Worm (Caenorhabditis elegans) whole organism, L4 larva: Measurements from ENCODE around the gene msp-76.

ENCODE experiments used
- F10B5.3 ChIP-seq: sonication (generic microtip); optimal IDR thresholded peaks from 2 replicates; lab custom pipeline; 2016; ENCODE audit warnings: mild to moderate bottlenecking, missing genetic modification characterization, missing compliant biosample characterization
- F49E8.2 ChIP-seq: sonication (generic microtip); optimal IDR thresholded peaks from 2 replicates; lab custom pipeline; 2016; ENCODE audit warnings: missing compliant biosample characterization, mild to moderate bottlenecking, missing genetic modification characterization, borderline replicate concordance
- Y105C5A.15 ChIP-seq: fragments of 200-800 bp; sonication (Bioruptor generic); IDR thresholded peaks from 2 replicates; pipeline ENCODE4 v1.3.6; 2022; ENCODE audit warnings: missing genetic modification characterization, missing compliant biosample characterization
- aha-1 ChIP-seq: fragments of 150-350 bp; peaks from one replicate; lab custom pipeline; 2014; ENCODE audit warnings: missing biosample characterization, missing genetic modification characterization
- ctbp-1 ChIP-seq: fragments of 200-800 bp; sonication (Bioruptor generic); IDR thresholded peaks from 2 replicates; pipeline ENCODE4 v1.3.6; 2022; ENCODE audit warnings: missing genetic modification reagents, missing genetic modification characterization, missing compliant biosample characterization
- daf-16 ChIP-seq, 3 experiments: sonication (generic microtip); optimal IDR thresholded peaks; 2 replicates each; lab custom pipeline; 2016 to 2017; ENCODE audit warnings: missing genetic modification characterization in 3 of 3, missing genetic modification reagents in 3 of 3, mild to moderate bottlenecking in 2 of 3, missing compliant biosample characterization in 2 of 3, missing biosample characterization in 1 of 3, moderate library complexity in 1 of 3
- daf-19 ChIP-seq: fragments of 200-800 bp; sonication (Bioruptor generic); conservative IDR thresholded peaks from 2 replicates; pipeline ENCODE4 v1.3.6; 2022; ENCODE audit warnings: missing genetic modification characterization, missing compliant biosample characterization
- dmd-6 ChIP-seq: fragments of 200-800 bp; sonication (Bioruptor generic); IDR thresholded peaks from 2 replicates; pipeline ENCODE4 v1.3.6; 2022; ENCODE audit warnings: missing genetic modification reagents, missing genetic modification characterization, missing compliant biosample characterization
- dmd-8 ChIP-seq: fragments of 200-800 bp; sonication (Bioruptor generic); IDR thresholded peaks from 2 replicates; pipeline ENCODE4 v1.3.6; 2022; ENCODE audit warnings: missing genetic modification characterization, missing compliant biosample characterization
- dve-1 ChIP-seq: sonication (generic microtip); optimal IDR thresholded peaks from 2 replicates; lab custom pipeline; 2017; ENCODE audit warnings: antibody characterized with exemption, mild to moderate bottlenecking, missing genetic modification characterization, missing compliant biosample characterization; ENCODE audit not compliant: insufficient read depth
- fos-1 ChIP-seq: fragments of 150-350 bp; optimal IDR thresholded peaks from 2 replicates; lab custom pipeline; 2014; ENCODE audit warnings: missing biosample characterization, missing genetic modification characterization
- hlh-11 ChIP-seq: fragments of 200-800 bp; sonication (Bioruptor generic); optimal IDR thresholded peaks from 2 replicates; lab custom pipeline; 2018; ENCODE audit warnings: mild to moderate bottlenecking, missing genetic modification characterization, missing compliant biosample characterization
- hlh-30 ChIP-seq: sonication (generic microtip); optimal IDR thresholded peaks from 2 replicates; lab custom pipeline; 2017; ENCODE audit warnings: antibody characterized with exemption, mild to moderate bottlenecking, missing genetic modification characterization, missing compliant biosample characterization; ENCODE audit not compliant: insufficient read depth
- jun-1 ChIP-seq: fragments of 150-350 bp; optimal IDR thresholded peaks from 2 replicates; lab custom pipeline; 2014; ENCODE audit warnings: missing biosample characterization, missing genetic modification reagents, missing genetic modification characterization
- lin-38 ChIP-seq: fragments of 200-800 bp; sonication (Bioruptor generic); IDR thresholded peaks from 2 replicates; pipeline ENCODE4 v1.3.6; 2022; ENCODE audit warnings: missing genetic modification reagents, missing genetic modification characterization, missing compliant biosample characterization
- lin-39 ChIP-seq: fragments of 150-350 bp; optimal IDR thresholded peaks from 2 replicates; lab custom pipeline; 2014; ENCODE audit warnings: missing biosample characterization, missing genetic modification reagents, missing genetic modification characterization
- lsy-2 ChIP-seq, 2 experiments: fragments of 150-350 bp in 1 of 2; sonication (generic microtip) in 1 of 2; optimal IDR thresholded peaks; 2 replicates each; lab custom pipeline; 2014 to 2017; ENCODE audit warnings: missing biosample characterization in 2 of 2, missing genetic modification characterization in 2 of 2
- madf-9 ChIP-seq: fragments of 200-800 bp; sonication (Bioruptor generic); conservative IDR thresholded peaks from 2 replicates; pipeline ENCODE4 v1.3.6; 2022; ENCODE audit warnings: missing genetic modification reagents, missing genetic modification characterization, missing compliant biosample characterization
- mdl-1 ChIP-seq, 2 experiments: fragments of 150-350 bp in 1 of 2; sonication (generic microtip) in 1 of 2; optimal IDR thresholded peaks; 2 replicates each; lab custom pipeline; 2014 to 2017; ENCODE audit warnings: missing biosample characterization in 2 of 2, missing genetic modification characterization in 2 of 2
- mep-1 ChIP-seq: fragments of 150-350 bp; sonication (generic microtip); optimal IDR thresholded peaks from 3 replicates; lab custom pipeline; 2014; ENCODE audit warnings: missing biosample characterization, missing genetic modification characterization
- nhr-102 ChIP-seq: sonication (generic microtip); optimal IDR thresholded peaks from 2 replicates; lab custom pipeline; 2016; ENCODE audit warnings: mild to moderate bottlenecking, missing genetic modification characterization, moderate library complexity, missing compliant biosample characterization
- nhr-11 ChIP-seq: fragments of 150-350 bp; optimal IDR thresholded peaks from 2 replicates; lab custom pipeline; 2014; ENCODE audit warnings: missing biosample characterization, missing genetic modification characterization
- nhr-28 ChIP-seq: fragments of 150-350 bp; optimal IDR thresholded peaks from 2 replicates; lab custom pipeline; 2014; ENCODE audit warnings: missing biosample characterization, missing genetic modification characterization
- nhr-76 ChIP-seq: fragments of 150-350 bp; optimal IDR thresholded peaks from 2 replicates; lab custom pipeline; 2014; ENCODE audit warnings: missing biosample characterization, missing genetic modification characterization
- nhr-77 ChIP-seq: fragments of 150-350 bp; optimal IDR thresholded peaks from 2 replicates; lab custom pipeline; 2014; ENCODE audit warnings: missing biosample characterization, missing genetic modification characterization
- php-3 ChIP-seq: fragments of 200-800 bp; sonication (Bioruptor generic); IDR thresholded peaks from 2 replicates; pipeline ENCODE4 v1.3.6; 2022; ENCODE audit warnings: missing genetic modification reagents, missing genetic modification characterization, missing compliant biosample characterization
- pqm-1 ChIP-seq: sonication (generic microtip); optimal IDR thresholded peaks from 2 replicates; lab custom pipeline; 2017; ENCODE audit warnings: missing biosample characterization, missing genetic modification characterization
- tag-97 ChIP-seq: fragments of 200-800 bp; sonication (Bioruptor generic); IDR thresholded peaks from 2 replicates; pipeline ENCODE4 v1.3.6; 2022; ENCODE audit warnings: missing genetic modification characterization, missing compliant biosample characterization
- unc-39 ChIP-seq: sonication (generic microtip); optimal IDR thresholded peaks from 2 replicates; lab custom pipeline; 2017; ENCODE audit warnings: missing biosample characterization, missing genetic modification characterization
- unc-62 ChIP-seq, 3 experiments: fragments of 150-350 bp in 1 of 3; sonication (generic microtip); optimal IDR thresholded peaks in 2 of 3; peaks in 1 of 3; 1 replicate in 1 of 3; 2 replicates in 2 of 3; lab custom pipeline; 2014 to 2017; ENCODE audit warnings: missing biosample characterization in 3 of 3, missing genetic modification characterization in 3 of 3, missing genetic modification reagents in 3 of 3, missing genotype in 1 of 3
- zag-1 ChIP-seq: fragments of 150-350 bp; optimal IDR thresholded peaks from 2 replicates; lab custom pipeline; 2014; ENCODE audit warnings: missing biosample characterization, missing genetic modification characterization
- zfp-2 ChIP-seq: sonication (generic microtip); optimal IDR thresholded peaks from 2 replicates; lab custom pipeline; 2016; ENCODE audit warnings: mild to moderate bottlenecking, missing genetic modification characterization, missing compliant biosample characterization
- zfp-3 ChIP-seq: fragments of 200-800 bp; sonication (Bioruptor generic); conservative IDR thresholded peaks from 2 replicates; pipeline ENCODE4 v1.3.6; 2022; ENCODE audit warnings: missing genetic modification reagents, missing genetic modification characterization, missing compliant biosample characterization
- zip-2 ChIP-seq: fragments of 150-350 bp; optimal IDR thresholded peaks from 2 replicates; lab custom pipeline; 2014; ENCODE audit warnings: missing biosample characterization, missing genetic modification characterization
- ztf-11 ChIP-seq: fragments of 150-350 bp; optimal IDR thresholded peaks from 2 replicates; lab custom pipeline; 2014; ENCODE audit warnings: missing biosample characterization, missing genetic modification characterization

The msp-76 gene

ce11 chrIV:9724948-9725347, 36.1 kb downstream of the msp-76 start, which contains the start of the genes nhr-138 and C28D4.18:
TSS of gene nhr-138 (plus strand) at chrIV:9725251.
TSS of gene C28D4.18 (plus strand) at chrIV:9725280.
- TF ChIP-seq tag-97 (GFP tag; lab: Robert Waterston, UW) (no peak), aha-1 (tag; lab: Kevin White, UChicago) (peak; percentile 95)

- TF ChIP-seq nhr-11 (tag; lab: Kevin White, UChicago): peak; percentile 38
- TF ChIP-seq aha-1 (tag; lab: Kevin White, UChicago): peak; percentile 80
- TF ChIP-seq unc-62 (GFP tag; optimal IDR thresholded peaks at IDR 0.05 in 1 of 2; lab: Kevin White, UChicago): peak in 1 of 2 experiments; percentile 63
- no peak for TF ChIP-seq unc-62 (tag; optimal IDR thresholded peaks at IDR 0.05; lab: Kevin White, UChicago)
- TF ChIP-seq daf-16 (GFP tag; optimal IDR thresholded peaks at IDR 0.05; lab: Kevin White, UChicago): no peak
- TF ChIP-seq daf-16 (tag; optimal IDR thresholded peaks at IDR 0.05; lab: Kevin White, UChicago): no peak
- TF ChIP-seq, all 104 proteins: peak for 3
These were observed 36.7 kb downstream of the msp-76 start for ce11 chrIV:9725468-9725985.

- TF ChIP-seq unc-62 (GFP tag; optimal IDR thresholded peaks at IDR 0.05 in 1 of 2; lab: Kevin White, UChicago) (peak in 1 of 2 experiments; percentile 91), unc-62 (tag; optimal IDR thresholded peaks at IDR 0.05; lab: Kevin White, UChicago) (no peak), nhr-76 (tag; lab: Kevin White, UChicago) (no peak)
These were observed 38.4 kb downstream of the msp-76 start for ce11 chrIV:9727217-9727616.

ce11 chrIV:9728376-9728775, 39.6 kb downstream of the msp-76 start, which contains the start of gene nhr-100:
TSS of gene nhr-100 (plus strand) at chrIV:9728676.
- TF ChIP-seq zfp-3 (GFP tag; lab: Robert Waterston, UW) (no peak), php-3 (GFP tag; lab: Robert Waterston, UW) (no peak), ztf-11 (tag; lab: Kevin White, UChicago) (no peak), mdl-1 (tag; optimal IDR thresholded peaks at IDR 0.05; lab: Kevin White, UChicago) (no peak), zfp-2 (no peak), zag-1 (no peak), F10B5.3 (tag; lab: Kevin White, UChicago) (no peak), F49E8.2 (no peak), nhr-77 (tag; lab: Kevin White, UChicago) (no peak), jun-1 (tag; lab: Kevin White, UChicago) (no peak), daf-19 (GFP tag; lab: Robert Waterston, UW) (no peak), lin-39 (tag; lab: Kevin White, UChicago) (no peak), zip-2 (tag; lab: Kevin White, UChicago) (no peak), mep-1 (tag; lab: Kevin White, UChicago) (no peak), nhr-102 (tag; lab: Kevin White, UChicago) (no peak)

ce11 chrIV:9733904-9734303, 45.1 kb downstream of the msp-76 start:
- TF ChIP-seq madf-9 (GFP tag; lab: Robert Waterston, UW) (no peak), ctbp-1 (GFP tag; lab: Robert Waterston, UW) (no peak), dmd-8 (GFP tag; lab: Robert Waterston, UW) (no peak), zip-2 (tag; lab: Kevin White, UChicago) (no peak), lin-38 (GFP tag; lab: Robert Waterston, UW) (peak; percentile 59)

ce11 chrIV:9734861-9735260, 46.0 kb downstream of the msp-76 start:
- TF ChIP-seq hlh-11 (tag; lab: Kevin White, UChicago) (peak; percentile 1), madf-9 (GFP tag; lab: Robert Waterston, UW) (no peak)

ce11 chrIV:9735750-9736149, 46.9 kb downstream of the msp-76 start:
- no peak for TF ChIP-seq Y105C5A.15 (GFP tag; lab: Robert Waterston, UW)
- 0 out of 2 replicates have a peak, but pooled peaks have one; percentile 62 for TF ChIP-seq php-3 (GFP tag; lab: Robert Waterston, UW)
- peak in 1 of 2 experiments; percentile 69 for TF ChIP-seq daf-16 (GFP tag; optimal IDR thresholded peaks at IDR 0.05; lab: Kevin White, UChicago)
- TF ChIP-seq daf-16 (tag; optimal IDR thresholded peaks at IDR 0.05; lab: Kevin White, UChicago): peak; percentile 97
- TF ChIP-seq hlh-30 (tag; lab: Kevin White, UChicago): peak; percentile 64
- peak; percentile 57; the same call in 1 of the 2 replicates for TF ChIP-seq dmd-6 (GFP tag; lab: Robert Waterston, UW)
- peak; percentile 72 for TF ChIP-seq nhr-28 (tag; lab: Kevin White, UChicago)
- TF ChIP-seq hlh-11 (tag; lab: Kevin White, UChicago): peak; percentile 69
- no peak for TF ChIP-seq F10B5.3 (tag; lab: Kevin White, UChicago)
- TF ChIP-seq mep-1 (tag; lab: Kevin White, UChicago): peak; percentile 17
- TF ChIP-seq unc-39 (tag; lab: Kevin White, UChicago): no peak
- TF ChIP-seq lsy-2 (tag; optimal IDR thresholded peaks at IDR 0.05; lab: Kevin White, UChicago): peak in 1 of 2 experiments; percentile 72
- TF ChIP-seq pqm-1 (tag; lab: Kevin White, UChicago): peak; percentile 52
- TF ChIP-seq nhr-11 (tag; lab: Kevin White, UChicago): peak; percentile 25
- TF ChIP-seq dve-1: peak; percentile 76
- TF ChIP-seq fos-1 (tag; lab: Kevin White, UChicago): no peak
- peak; percentile 94 for TF ChIP-seq aha-1 (tag; lab: Kevin White, UChicago)
- peak; percentile 13 for TF ChIP-seq nhr-77 (tag; lab: Kevin White, UChicago)
